Worm (Caenorhabditis elegans): ENCODE data around the gene pals-28.

DNA sequence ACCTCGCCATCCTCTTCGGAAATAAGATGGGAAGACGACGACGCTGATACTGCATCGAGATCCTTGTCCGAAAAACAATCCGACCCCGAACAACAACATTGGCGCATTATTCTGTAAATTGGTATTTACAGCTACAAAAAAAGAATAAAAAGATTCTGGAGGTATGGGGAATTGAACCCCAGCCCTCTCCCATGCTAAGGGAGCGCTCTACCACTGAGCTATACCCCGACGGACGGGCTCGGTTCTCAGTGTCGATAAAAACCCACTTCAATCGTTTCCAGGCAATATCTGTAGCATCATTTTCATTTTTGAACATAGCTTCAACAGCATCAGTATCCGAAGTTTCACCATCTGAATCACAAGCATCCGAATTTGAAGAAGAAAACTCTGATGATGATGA, 44.2 kb downstream of the pals-28 start:
- TF ChIP-seq elt-3 (tag; optimal IDR thresholded peaks at IDR 0.05) (no peak), snpc-4 (tag; optimal IDR thresholded peaks at IDR 0.05) (no peak)

Measured in whole organism, mixed stage, embryonic.